Worm (Caenorhabditis elegans): ENCODE results near the gene C04E7.1.

C04E7.1 gene

ce11 chrX:381029-381428 lies 23.1 kb downstream of the C04E7.1 start:
- no peak for TF ChIP-seq ref-1 (GFP tag; conservative IDR thresholded peaks at IDR 0.05)
- no peak for TF ChIP-seq flt-1 (GFP tag; IDR thresholded peaks at IDR 0.05)
- no peak for TF ChIP-seq T22C8.4 (GFP tag; IDR thresholded peaks at IDR 0.05)
- TF ChIP-seq ztf-29 (GFP tag; IDR thresholded peaks at IDR 0.05), result no peak

ce11 chrX:382692-383091 lies 24.8 kb downstream of the C04E7.1 start, which contains the start of gene ife-2:
TSS of gene ife-2 (minus strand) at chrX:382709.
- TF ChIP-seq cog-1 (tag; optimal IDR thresholded peaks at IDR 0.05), result peak; percentile 44
- no peak for TF ChIP-seq flt-1 (GFP tag; IDR thresholded peaks at IDR 0.05)
- no peak for TF ChIP-seq ztf-29 (GFP tag; IDR thresholded peaks at IDR 0.05)

- TF ChIP-seq flt-1 (GFP tag; IDR thresholded peaks at IDR 0.05), result 0 out of 2 replicates have a peak, but pooled peaks have one; percentile 15
- no peak for TF ChIP-seq tab-1 (GFP tag; IDR thresholded peaks at IDR 0.05)
Observed at ce11 chrX:388728-389127, 30.8 kb downstream of the C04E7.1 start, which contains the start of gene ceh-93. TSS of gene ceh-93 (minus strand) at chrX:388797.

- TF ChIP-seq ref-1 (GFP tag; conservative IDR thresholded peaks at IDR 0.05), result no peak
Observed at ce11 chrX:389566-389965, 31.7 kb downstream of the C04E7.1 start.

ce11 chrX:390469-390868 lies 32.6 kb downstream of the C04E7.1 start, which contains the start of gene R04A9.9:
TSS of gene R04A9.9 (minus strand) at chrX:390569.
- no peak for TF ChIP-seq ztf-23 (GFP tag; IDR thresholded peaks at IDR 0.05)
- no peak for TF ChIP-seq ztf-29 (GFP tag; IDR thresholded peaks at IDR 0.05)
- no peak for TF ChIP-seq T22C8.4 (GFP tag; IDR thresholded peaks at IDR 0.05)
- no peak for TF ChIP-seq tab-1 (GFP tag; IDR thresholded peaks at IDR 0.05)
- TF ChIP-seq flt-1 (GFP tag; IDR thresholded peaks at IDR 0.05), result no peak
- no peak for TF ChIP-seq med-1 (GFP tag; optimal IDR thresholded peaks at IDR 0.05; ENCODE audit: insufficient read depth)
- TF ChIP-seq cog-1 (tag; optimal IDR thresholded peaks at IDR 0.05), result no peak
- TF ChIP-seq klf-2 (GFP tag; conservative IDR thresholded peaks at IDR 0.05), result no peak
- no peak for TF ChIP-seq ref-1 (GFP tag; conservative IDR thresholded peaks at IDR 0.05)

- TF ChIP-seq cog-1 (tag; optimal IDR thresholded peaks at IDR 0.05) (no peak), ref-1 (GFP tag; conservative IDR thresholded peaks at IDR 0.05) (no peak), T22C8.4 (GFP tag; IDR thresholded peaks at IDR 0.05) (no peak)
Observed at ce11 chrX:394709-395108, 36.8 kb downstream of the C04E7.1 start, which contains the start of gene R04A9.7. TSS of gene R04A9.7 (minus strand) at chrX:394892.

ce11 chrX:397259-397658 lies 39.4 kb downstream of the C04E7.1 start, which contains the start of gene R04A9.6:
TSS of gene R04A9.6 (plus strand) at chrX:397559.
- TF ChIP-seq ref-1 (GFP tag; conservative IDR thresholded peaks at IDR 0.05) (no peak), T22C8.4 (GFP tag; IDR thresholded peaks at IDR 0.05) (no peak)

- TF ChIP-seq T22C8.4 (GFP tag; IDR thresholded peaks at IDR 0.05) (no peak), tab-1 (GFP tag; IDR thresholded peaks at IDR 0.05) (no peak), med-1 (GFP tag; optimal IDR thresholded peaks at IDR 0.05; ENCODE audit: insufficient read depth) (no peak), ref-1 (GFP tag; conservative IDR thresholded peaks at IDR 0.05) (no peak), ztf-29 (GFP tag; IDR thresholded peaks at IDR 0.05) (no peak), ztf-23 (GFP tag; IDR thresholded peaks at IDR 0.05) (no peak), klf-2 (GFP tag; conservative IDR thresholded peaks at IDR 0.05) (no peak), cog-1 (tag; optimal IDR thresholded peaks at IDR 0.05) (no peak), flt-1 (GFP tag; IDR thresholded peaks at IDR 0.05) (no peak)
Observed at ce11 chrX:399535-399934, 41.6 kb downstream of the C04E7.1 start.

ce11 chrX:402951-403350 lies 45.1 kb downstream of the C04E7.1 start:
- TF ChIP-seq ref-1 (GFP tag; conservative IDR thresholded peaks at IDR 0.05), result no peak
- no peak for TF ChIP-seq T22C8.4 (GFP tag; IDR thresholded peaks at IDR 0.05)
- no peak for TF ChIP-seq ztf-29 (GFP tag; IDR thresholded peaks at IDR 0.05)
- TF ChIP-seq ztf-23 (GFP tag; IDR thresholded peaks at IDR 0.05), result no peak
- no peak for TF ChIP-seq flt-1 (GFP tag; IDR thresholded peaks at IDR 0.05)
- no peak for TF ChIP-seq tab-1 (GFP tag; IDR thresholded peaks at IDR 0.05)
- no peak for TF ChIP-seq klf-2 (GFP tag; conservative IDR thresholded peaks at IDR 0.05)

ce11 chrX:404597-404996 lies 46.7 kb downstream of the C04E7.1 start, which contains the start of gene R04A9.1:
TSS of gene R04A9.1 (plus strand) at chrX:404897.
- no peak for TF ChIP-seq ref-1 (GFP tag; conservative IDR thresholded peaks at IDR 0.05)
- no peak for TF ChIP-seq med-1 (GFP tag; optimal IDR thresholded peaks at IDR 0.05; ENCODE audit: insufficient read depth)
- TF ChIP-seq klf-2 (GFP tag; conservative IDR thresholded peaks at IDR 0.05), result no peak
- TF ChIP-seq cog-1 (tag; optimal IDR thresholded peaks at IDR 0.05), result no peak
- TF ChIP-seq ztf-29 (GFP tag; IDR thresholded peaks at IDR 0.05), result no peak
- TF ChIP-seq T22C8.4 (GFP tag; IDR thresholded peaks at IDR 0.05), result no peak
- TF ChIP-seq tab-1 (GFP tag; IDR thresholded peaks at IDR 0.05), result no peak
- no peak for TF ChIP-seq ztf-23 (GFP tag; IDR thresholded peaks at IDR 0.05)
- TF ChIP-seq flt-1 (GFP tag; IDR thresholded peaks at IDR 0.05), result no peak

All from whole organism, midembryonic.